Fruit fly (Drosophila melanogaster) whole organism, embryonic: ENCODE measurements around the gene Klp10A.

Source experiments
- Adf1 ChIP-seq: fragments of 200-800 bp; sonication (Bioruptor generic); IDR thresholded peaks from 2 replicates; pipeline ENCODE4 v1.3.6; 2022; ENCODE audit warnings: missing biosample characterization, missing genetic modification characterization
- BEAF-32 ChIP-seq: fragments of 200-800 bp; sonication (Bioruptor generic); optimal IDR thresholded peaks from 3 replicates; lab custom pipeline; 2017; ENCODE audit warnings: missing biosample characterization, missing genetic modification characterization, mild to moderate bottlenecking, moderate library complexity, missing genetic modification reagents
- C15 ChIP-seq: fragments of 200-800 bp; sonication (Bioruptor generic); IDR thresholded peaks from 3 replicates; pipeline ENCODE4 v1.3.6; 2022; ENCODE audit warnings: missing biosample characterization, missing genetic modification characterization
- CG10543 ChIP-seq: fragments of 200-800 bp; sonication (Bioruptor generic); optimal IDR thresholded peaks from 3 replicates; lab custom pipeline; 2017; ENCODE audit warnings: missing biosample characterization, mild to moderate bottlenecking, missing genetic modification characterization, moderate library complexity
- CG11456 ChIP-seq: fragments of 200-800 bp; sonication (Bioruptor generic); IDR thresholded peaks from 3 replicates; pipeline ENCODE4 v1.3.6; 2022; ENCODE audit warnings: missing biosample characterization, missing genetic modification characterization
- CG11723 ChIP-seq: fragments of 200-800 bp; sonication (Bioruptor generic); optimal IDR thresholded peaks from 2 replicates; lab custom pipeline; 2017; ENCODE audit warnings: missing biosample characterization, mild to moderate bottlenecking, missing genetic modification characterization
- CG12299 ChIP-seq: fragments of 200-800 bp; sonication (Bioruptor generic); optimal IDR thresholded peaks from 2 replicates; lab custom pipeline; 2018; ENCODE audit warnings: missing biosample characterization, mild to moderate bottlenecking, missing genetic modification characterization
- CG15011 ChIP-seq: fragments of 200-800 bp; sonication (Bioruptor generic); optimal IDR thresholded peaks from 3 replicates; lab custom pipeline; 2018; ENCODE audit warnings: missing biosample characterization, mild to moderate bottlenecking, missing genetic modification characterization
- CG15073 ChIP-seq: fragments of 200-800 bp; sonication (Bioruptor generic); optimal IDR thresholded peaks from 2 replicates; lab custom pipeline; 2016; ENCODE audit warnings: missing biosample characterization, missing genetic modification characterization
- CG17912 ChIP-seq: fragments of 200-800 bp; sonication (Bioruptor generic); optimal IDR thresholded peaks from 2 replicates; lab custom pipeline; 2018; ENCODE audit warnings: missing biosample characterization, mild to moderate bottlenecking, missing genetic modification characterization
- CG1792 ChIP-seq: fragments of 200-800 bp; sonication (Bioruptor generic); optimal IDR thresholded peaks from 2 replicates; lab custom pipeline; 2016; ENCODE audit warnings: missing biosample characterization, missing genetic modification characterization
- CG30020 ChIP-seq: fragments of 200-800 bp; optimal IDR thresholded peaks from 2 replicates; lab custom pipeline; 2019; ENCODE audit warnings: missing biosample characterization, mild to moderate bottlenecking, missing genetic modification characterization, moderate library complexity
- CG31365 ChIP-seq: fragments of 200-800 bp; sonication (Bioruptor generic); optimal IDR thresholded peaks from 2 replicates; lab custom pipeline; 2018; ENCODE audit warnings: missing biosample characterization, mild to moderate bottlenecking, missing genetic modification characterization
- CG32767 ChIP-seq: fragments of 200-800 bp; sonication (Bioruptor generic); IDR thresholded peaks from 2 replicates; pipeline ENCODE4 v1.3.6; 2022; ENCODE audit warnings: missing biosample characterization, missing genetic modification characterization
- CG32772 ChIP-seq: fragments of 200-800 bp; sonication (Bioruptor generic); IDR thresholded peaks from 2 replicates; pipeline ENCODE4 v1.3.6; 2022; ENCODE audit warnings: missing biosample characterization, missing genetic modification characterization
- CG4360 ChIP-seq: fragments of 200-800 bp; sonication (Bioruptor generic); IDR thresholded peaks from 2 replicates; pipeline ENCODE4 v1.3.6; 2022; ENCODE audit warnings: missing biosample characterization, missing genetic modification characterization
- CG43689 ChIP-seq: fragments of 200-800 bp; sonication (Bioruptor generic); IDR thresholded peaks from 2 replicates; pipeline ENCODE4 v1.3.6; 2022; ENCODE audit warnings: missing biosample characterization, missing genetic modification characterization
- CG4617 ChIP-seq: fragments of 200-800 bp; sonication (Bioruptor generic); optimal IDR thresholded peaks from 3 replicates; lab custom pipeline; 2016; ENCODE audit warnings: missing biosample characterization, missing genetic modification characterization, borderline replicate concordance
- CG4707 ChIP-seq: fragments of 200-800 bp; sonication (Bioruptor generic); optimal IDR thresholded peaks from 2 replicates; lab custom pipeline; 2018; ENCODE audit warnings: missing biosample characterization, mild to moderate bottlenecking, missing genetic modification characterization, moderate library complexity
- CG5245 ChIP-seq: fragments of 200-800 bp; sonication (Bioruptor generic); optimal IDR thresholded peaks from 3 replicates; lab custom pipeline; 2016; ENCODE audit warnings: missing biosample characterization, missing genetic modification characterization
- CG6175 ChIP-seq: fragments of 200-800 bp; sonication (Bioruptor generic); IDR thresholded peaks from 3 replicates; pipeline ENCODE4 v1.3.6; 2022; ENCODE audit warnings: missing biosample characterization, missing genetic modification characterization
- CG6272 ChIP-seq: fragments of 200-800 bp; sonication (Bioruptor generic); IDR thresholded peaks from 2 replicates; pipeline ENCODE4 v1.3.6; 2022; ENCODE audit warnings: missing biosample characterization, missing genetic modification characterization
- CG9609 ChIP-seq: fragments of 200-800 bp; sonication (Bioruptor generic); optimal IDR thresholded peaks from 3 replicates; lab custom pipeline; 2016; ENCODE audit warnings: missing biosample characterization, missing genetic modification characterization
- Camta ChIP-seq: fragments of 200-800 bp; sonication (Bioruptor generic); optimal IDR thresholded peaks from 2 replicates; lab custom pipeline; 2016; ENCODE audit warnings: missing biosample characterization, missing genetic modification characterization
- CoRest ChIP-seq: fragments of 200-800 bp; sonication (Bioruptor generic); optimal IDR thresholded peaks from 3 replicates; lab custom pipeline; 2018; ENCODE audit warnings: missing biosample characterization, mild to moderate bottlenecking, missing genetic modification characterization, moderate library complexity
- Doc3 ChIP-seq: fragments of 200-800 bp; sonication (Bioruptor generic); IDR thresholded peaks from 3 replicates; pipeline ENCODE4 v1.3.6; 2022; ENCODE audit warnings: missing biosample characterization, missing genetic modification characterization; ENCODE audit not compliant: partially characterized antibody
- Fer2 ChIP-seq: fragments of 200-800 bp; sonication (Bioruptor generic); optimal IDR thresholded peaks from 2 replicates; lab custom pipeline; 2018; ENCODE audit warnings: missing biosample characterization, mild to moderate bottlenecking, missing genetic modification characterization, moderate library complexity
- Fer3 ChIP-seq: fragments of 200-800 bp; sonication (Bioruptor generic); optimal IDR thresholded peaks from 2 replicates; lab custom pipeline; 2018; ENCODE audit warnings: missing biosample characterization, mild to moderate bottlenecking, missing genetic modification characterization, moderate library complexity
- HHEX ChIP-seq: fragments of 200-800 bp; sonication (Bioruptor generic); optimal IDR thresholded peaks from 3 replicates; lab custom pipeline; 2017; ENCODE audit warnings: missing biosample characterization, mild to moderate bottlenecking, missing genetic modification characterization, missing genetic modification reagents
- Hmx ChIP-seq: fragments of 200-800 bp; sonication (Bioruptor generic); optimal IDR thresholded peaks from 2 replicates; lab custom pipeline; 2016; ENCODE audit warnings: missing biosample characterization, missing genetic modification characterization
- Hsf ChIP-seq: fragments of 200-800 bp; sonication (Bioruptor generic); optimal IDR thresholded peaks from 3 replicates; lab custom pipeline; 2016; ENCODE audit warnings: missing biosample characterization, missing genetic modification characterization
- Lpt ChIP-seq: fragments of >200 bp; optimal IDR thresholded peaks from 2 replicates; lab custom pipeline; 2018; ENCODE audit warnings: missing biosample characterization, missing genetic modification characterization
- MBD-R2 ChIP-seq: fragments of 200-800 bp; sonication (Bioruptor generic); IDR thresholded peaks from 2 replicates; pipeline ENCODE4 v1.3.6; 2022; ENCODE audit warnings: missing biosample characterization, missing genetic modification characterization
- Mrtf ChIP-seq: fragments of 200-800 bp; sonication (Bioruptor generic); IDR thresholded peaks from 3 replicates; pipeline ENCODE4 v1.3.6; 2022; ENCODE audit warnings: missing biosample characterization, missing genetic modification characterization
- NK7.1 ChIP-seq: fragments of 200-800 bp; sonication (Bioruptor generic); optimal IDR thresholded peaks from 3 replicates; lab custom pipeline; 2016; ENCODE audit warnings: missing biosample characterization, missing genetic modification characterization
- Oaz ChIP-seq: fragments of 200-800 bp; sonication (Bioruptor generic); IDR thresholded peaks from 2 replicates; pipeline ENCODE4 v1.3.6; 2022; ENCODE audit warnings: missing biosample characterization, missing genetic modification characterization
- Rx ChIP-seq: fragments of 200-800 bp; sonication (Bioruptor generic); IDR thresholded peaks from 2 replicates; pipeline ENCODE4 v1.3.6; 2022; ENCODE audit warnings: missing biosample characterization, missing genetic modification characterization
- ac ChIP-seq: fragments of 200-800 bp; sonication (Bioruptor generic); optimal IDR thresholded peaks from 3 replicates; lab custom pipeline; 2017; ENCODE audit warnings: missing biosample characterization, mild to moderate bottlenecking, missing genetic modification characterization
- bbx ChIP-seq: fragments of 200-800 bp; sonication (Bioruptor generic); IDR thresholded peaks from 2 replicates; pipeline ENCODE4 v1.3.6; 2022; ENCODE audit warnings: missing biosample characterization, missing genetic modification characterization; ENCODE audit not compliant: partially characterized antibody
- bsh ChIP-seq, 2 experiments: fragments of 200-800 bp; sonication (Bioruptor generic); optimal IDR thresholded peaks; 2 replicates each; lab custom pipeline; 2017 to 2018; ENCODE audit warnings: mild to moderate bottlenecking in 2 of 2, missing biosample characterization in 2 of 2, missing genetic modification characterization in 2 of 2, moderate library complexity in 1 of 2
- fd3F ChIP-seq: fragments of 200-800 bp; sonication (Bioruptor generic); optimal IDR thresholded peaks from 2 replicates; lab custom pipeline; 2018; ENCODE audit warnings: missing biosample characterization, mild to moderate bottlenecking, missing genetic modification characterization, moderate library complexity
- jigr1 ChIP-seq: fragments of 200-800 bp; sonication (Bioruptor generic); IDR thresholded peaks from 3 replicates; pipeline ENCODE4 v1.3.6; 2022; ENCODE audit warnings: missing biosample characterization, missing genetic modification characterization
- mld ChIP-seq: fragments of 200-800 bp; sonication (Bioruptor generic); IDR thresholded peaks from 3 replicates; pipeline ENCODE4 v1.3.6; 2022; ENCODE audit warnings: missing biosample characterization, missing genetic modification characterization; ENCODE audit not compliant: partially characterized antibody
- otp ChIP-seq: fragments of 200-800 bp; sonication (Bioruptor generic); IDR thresholded peaks from 3 replicates; pipeline ENCODE4, ENCODE4 v1.3.6; 2022; ENCODE audit warnings: missing biosample characterization, missing genetic modification characterization
- pita ChIP-seq: fragments of 200-800 bp; sonication (Bioruptor generic); optimal IDR thresholded peaks from 2 replicates; lab custom pipeline; 2017; ENCODE audit warnings: missing biosample characterization, mild to moderate bottlenecking, missing genetic modification characterization
- row ChIP-seq: fragments of 200-800 bp; sonication (Bioruptor generic); IDR thresholded peaks from 3 replicates; pipeline ENCODE4 v1.3.6; 2022; ENCODE audit warnings: missing biosample characterization, missing genetic modification characterization
- run ChIP-seq: fragments of 200-800 bp; sonication (Bioruptor generic); optimal IDR thresholded peaks from 3 replicates; lab custom pipeline; 2018; ENCODE audit warnings: missing biosample characterization, mild to moderate bottlenecking, missing genetic modification characterization
- scrt ChIP-seq: fragments of 200-800 bp; sonication (Bioruptor generic); optimal IDR thresholded peaks from 2 replicates; lab custom pipeline; 2018; ENCODE audit warnings: missing biosample characterization, mild to moderate bottlenecking, missing genetic modification characterization, moderate library complexity
- ttk ChIP-seq: fragments of 200-800 bp; sonication (Bioruptor generic); IDR thresholded peaks from 2 replicates; pipeline ENCODE4 v2.1.2; 2022; ENCODE audit warnings: missing biosample characterization, missing genetic modification characterization
- vvl ChIP-seq: fragments of 200-800 bp; sonication (Bioruptor generic); IDR thresholded peaks from 2 replicates; pipeline ENCODE4 v1.3.6; 2022; ENCODE audit warnings: missing biosample characterization, missing genetic modification characterization

Gene Klp10A

dm6 chrX:11108148-11108844, 28.6 kb downstream of the Klp10A start, which contains the start of gene Hsp60A (continued):
- TF ChIP-seq Rx (GFP tag; lab: Robert Waterston, UW) (no peak), CG6175 (GFP tag; lab: Robert Waterston, UW) (no peak), otp (GFP tag; lab: Robert Waterston, UW) (0 out of 3 replicates have a peak, but pooled peaks have one; percentile 13), Fer2 (tag; lab: Kevin White, UChicago) (peak; percentile 7), pita (GFP tag; lab: Kevin White, UChicago) (no peak), CG12299 (tag; lab: Kevin White, UChicago) (peak; percentile 46), CG10543 (no peak), BEAF-32 (peak; percentile 86), CG5245 (GFP tag; lab: Kevin White, UChicago) (no peak), fd3F (GFP tag; lab: Kevin White, UChicago) (no peak), CG9609 (GFP tag; lab: Kevin White, UChicago) (no peak), Fer3 (peak; percentile 54), Hsf (GFP tag; lab: Kevin White, UChicago) (peak; percentile 41), CG17912 (GFP tag; lab: Kevin White, UChicago) (no peak), bsh (GFP tag; optimal IDR thresholded peaks at IDR 0.05; lab: Kevin White, UChicago) (peak in 1 of 2 experiments; percentile 55), CG11723 (GFP tag; lab: Kevin White, UChicago) (no peak), CG32772 (GFP tag; lab: Robert Waterston, UW) (peak; percentile 50), bbx (GFP tag; lab: Robert Waterston, UW) (peak; percentile 72), Doc3 (GFP tag; lab: Robert Waterston, UW) (peak; percentile 84), CG1792 (no peak), Camta (no peak), ac (no peak), Lpt (GFP tag; lab: Kevin White, UChicago) (no peak), vvl (GFP tag; lab: Robert Waterston, UW) (0 out of 2 replicates have a peak, but pooled peaks have one; percentile 18), HHEX (peak; percentile 18), CG32767 (no peak), Adf1 (no peak), Mrtf (no peak), CG6272 (GFP tag; lab: Robert Waterston, UW) (no peak), CoRest (tag; lab: Kevin White, UChicago) (peak; percentile 69), C15 (GFP tag; lab: Robert Waterston, UW) (no peak), CG4617 (GFP tag; lab: Kevin White, UChicago) (no peak), NK7.1 (GFP tag; lab: Kevin White, UChicago) (no peak), CG11456 (GFP tag; lab: Robert Waterston, UW) (0 out of 3 replicates have a peak, but pooled peaks have one; percentile 8), scrt (GFP tag; lab: Kevin White, UChicago) (no peak), CG31365 (no peak), jigr1 (GFP tag; lab: Robert Waterston, UW) (no peak), Hmx (GFP tag; lab: Kevin White, UChicago) (no peak), CG43689 (GFP tag; lab: Robert Waterston, UW) (no peak), ttk (GFP tag; lab: Robert Waterston, UW) (no peak), CG30020 (tag; lab: Kevin White, UChicago) (peak; percentile 25), mld (0 out of 3 replicates have a peak, but pooled peaks have one; percentile 37), row (GFP tag; lab: Robert Waterston, UW) (peak; percentile 82), CG15011 (GFP tag; lab: Kevin White, UChicago) (no peak), CG15073 (no peak), MBD-R2 (GFP tag; lab: Robert Waterston, UW) (peak; percentile 41), run (tag; lab: Kevin White, UChicago) (no peak), CG4707 (GFP tag; lab: Kevin White, UChicago) (no peak), CG4360 (no peak), Oaz (GFP tag; lab: Robert Waterston, UW) (no peak)
